Fruit fly (Drosophila melanogaster): ENCODE measurements around the gene CG32579.

Gene CG32579

DNA sequence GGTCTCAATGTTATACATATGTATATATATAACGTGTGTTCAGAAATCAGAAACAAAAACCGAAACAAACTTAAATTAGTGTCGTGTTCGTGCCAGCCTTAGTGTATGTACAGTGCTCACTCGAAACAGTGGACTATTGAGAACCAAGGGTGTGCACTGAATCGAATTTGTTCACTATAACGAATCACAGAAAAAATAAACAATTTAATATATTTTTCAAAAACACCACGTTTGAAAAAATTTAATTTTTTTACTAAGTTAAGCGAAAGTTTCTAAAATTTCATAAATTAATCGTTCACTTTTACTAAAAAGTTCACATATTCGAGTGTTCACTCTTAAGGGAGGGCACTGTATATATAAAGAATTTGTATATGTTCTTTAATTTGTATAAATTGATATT is 37.9 kb upstream of the CG32579 start (continued):
- TF ChIP-seq CG5245 (GFP tag; optimal IDR thresholded peaks at IDR 0.05) (no peak), btn (GFP tag; optimal IDR thresholded peaks at IDR 0.05) (no peak), CG6654 (GFP tag; optimal IDR thresholded peaks at IDR 0.05) (no peak), Poxn (GFP tag; IDR thresholded peaks at IDR 0.05) (no peak), Awh (GFP tag; IDR thresholded peaks at IDR 0.05) (no peak), NC2β (GFP tag; optimal IDR thresholded peaks at IDR 0.05) (no peak), CG17829 (tag; optimal IDR thresholded peaks at IDR 0.05) (peak; percentile 14), CG31224 (GFP tag; IDR thresholded peaks at IDR 0.05) (no peak), CG6689 (GFP tag; IDR thresholded peaks at IDR 0.05) (no peak), br (optimal IDR thresholded peaks at IDR 0.05) (no peak), insv (GFP tag; optimal IDR thresholded peaks at IDR 0.05) (no peak), CG11723 (GFP tag; optimal IDR thresholded peaks at IDR 0.05) (no peak), CG4707 (GFP tag; optimal IDR thresholded peaks at IDR 0.05) (no peak), CG13624 (GFP tag; optimal IDR thresholded peaks at IDR 0.05) (no peak), PHDP (tag; optimal IDR thresholded peaks at IDR 0.05) (peak; percentile 36), Fer1 (GFP tag; optimal IDR thresholded peaks at IDR 0.05) (peak; percentile 47), HHEX (GFP tag; optimal IDR thresholded peaks at IDR 0.05) (no peak), sqz (GFP tag; optimal IDR thresholded peaks at IDR 0.05) (no peak), wek (GFP tag; optimal IDR thresholded peaks at IDR 0.05) (no peak), yki (optimal IDR thresholded peaks at IDR 0.05) (no peak), mld (GFP tag; IDR thresholded peaks at IDR 0.05; ENCODE audit: partially characterized antibody) (no peak), CG1233 (GFP tag; optimal IDR thresholded peaks at IDR 0.05) (no peak), stc (GFP tag; IDR thresholded peaks at IDR 0.05) (no peak), fru (optimal IDR thresholded peaks at IDR 0.05) (no peak), CG10565 (GFP tag; optimal IDR thresholded peaks at IDR 0.05) (no peak), org-1 (GFP tag; optimal IDR thresholded peaks at IDR 0.05) (no peak), CG14441 (GFP tag; IDR thresholded peaks at IDR 0.05) (no peak), Atf6 (GFP tag; IDR thresholded peaks at IDR 0.05) (0 out of 2 replicates have a peak, but pooled peaks have one; percentile 37), Oaz (GFP tag; IDR thresholded peaks at IDR 0.05) (no peak), danr (GFP tag; IDR thresholded peaks at IDR 0.05) (no peak), CG17359 (tag; optimal IDR thresholded peaks at IDR 0.05) (peak; percentile 20), pb (GFP tag; optimal IDR thresholded peaks at IDR 0.05) (no peak), CG8359 (GFP tag; optimal IDR thresholded peaks at IDR 0.05; ENCODE audit: borderline replicate concordance) (no peak), ewg (GFP tag; optimal IDR thresholded peaks at IDR 0.05) (no peak), Dbx (GFP tag; IDR thresholded peaks at IDR 0.05) (no peak), zen (tag; optimal IDR thresholded peaks at IDR 0.05) (no peak), vfl (GFP tag; optimal IDR thresholded peaks at IDR 0.05) (no peak), lbe (GFP tag; optimal IDR thresholded peaks at IDR 0.05) (no peak), D (optimal IDR thresholded peaks at IDR 0.05) (no peak), D (GFP tag; optimal IDR thresholded peaks at IDR 0.05) (no peak), CG6813 (GFP tag; optimal IDR thresholded peaks at IDR 0.05) (no peak), CrebB (tag; optimal IDR thresholded peaks at IDR 0.05) (no peak), Side (GFP tag; optimal IDR thresholded peaks at IDR 0.05) (no peak), dmrt11E (tag; optimal IDR thresholded peaks at IDR 0.05) (peak; percentile 8), gfzf (GFP tag; optimal IDR thresholded peaks at IDR 0.05) (no peak), Atf3 (GFP tag; optimal IDR thresholded peaks at IDR 0.05) (no peak), CG10959 (GFP tag; IDR thresholded peaks at IDR 0.05) (no peak), mirr (GFP tag; optimal IDR thresholded peaks at IDR 0.05) (no peak), gt (GFP tag; IDR thresholded peaks at IDR 0.05) (no peak), CG17328 (GFP tag; IDR thresholded peaks at IDR 0.05) (0 out of 2 replicates have a peak, but pooled peaks have one; percentile 15), Dip2 (GFP tag; IDR thresholded peaks at IDR 0.05) (no peak), CG12391 (tag; optimal IDR thresholded peaks at IDR 0.05) (peak; percentile 42), Bteb2 (GFP tag; optimal IDR thresholded peaks at IDR 0.05) (no peak), CG10147 (GFP tag; optimal IDR thresholded peaks at IDR 0.05) (no peak)
